Fruit fly (Drosophila melanogaster) whole organism, embryonic: Measurements from ENCODE around the gene CG33969.

Experiments
- CG10147 ChIP-seq: fragments of 200-800 bp; sonication (Bioruptor generic); optimal IDR thresholded peaks from 2 replicates; lab custom pipeline; 2019; ENCODE audit warnings: missing biosample characterization, mild to moderate bottlenecking, missing genetic modification characterization, moderate library complexity
- CG1024 ChIP-seq: fragments of 200-800 bp; sonication (Bioruptor generic); IDR thresholded peaks from 2 replicates; pipeline ENCODE4 v1.3.6; 2022; ENCODE audit warnings: missing biosample characterization, missing genetic modification characterization
- CG10274 ChIP-seq: fragments of 200-800 bp; sonication (Bioruptor generic); optimal IDR thresholded peaks from 3 replicates; lab custom pipeline; 2017; ENCODE audit warnings: missing biosample characterization, mild to moderate bottlenecking, missing genetic modification characterization
- CG10654 ChIP-seq: fragments of 200-800 bp; sonication (Bioruptor generic); optimal IDR thresholded peaks from 2 replicates; lab custom pipeline; 2016; ENCODE audit warnings: missing biosample characterization, missing genetic modification characterization
- CG12219 ChIP-seq: fragments of 200-800 bp; sonication (Bioruptor generic); optimal IDR thresholded peaks from 3 replicates; lab custom pipeline; 2018; ENCODE audit warnings: missing biosample characterization, mild to moderate bottlenecking, missing genetic modification characterization
- CG12391 ChIP-seq: fragments of 200-800 bp; sonication (Bioruptor generic); optimal IDR thresholded peaks from 3 replicates; lab custom pipeline; 2018; ENCODE audit warnings: missing biosample characterization, mild to moderate bottlenecking, missing genetic modification characterization, moderate library complexity
- CG12744 ChIP-seq: fragments of 200-800 bp; sonication (Bioruptor generic); optimal IDR thresholded peaks from 2 replicates; lab custom pipeline; 2016; ENCODE audit warnings: missing biosample characterization, missing genetic modification characterization
- CG12769 ChIP-seq: fragments of 200-800 bp; sonication (Bioruptor generic); optimal IDR thresholded peaks from 2 replicates; lab custom pipeline; 2019; ENCODE audit warnings: missing biosample characterization, mild to moderate bottlenecking, missing genetic modification characterization, moderate library complexity
- CG14667 ChIP-seq: fragments of 200-800 bp; sonication (Bioruptor generic); IDR thresholded peaks from 2 replicates; pipeline ENCODE4 v1.3.6; 2022; ENCODE audit warnings: missing biosample characterization, missing genetic modification characterization
- CG1529 ChIP-seq: fragments of 200-800 bp; sonication (Bioruptor generic); optimal IDR thresholded peaks from 3 replicates; lab custom pipeline; 2018; ENCODE audit warnings: missing biosample characterization, missing genetic modification characterization
- CG16863 ChIP-seq: fragments of 200-800 bp; sonication (Bioruptor generic); optimal IDR thresholded peaks from 3 replicates; lab custom pipeline; 2016; ENCODE audit warnings: missing biosample characterization, missing genetic modification characterization
- CG17568 ChIP-seq: fragments of 200-800 bp; sonication (Bioruptor generic); optimal IDR thresholded peaks from 2 replicates; lab custom pipeline; 2018; ENCODE audit warnings: missing biosample characterization, mild to moderate bottlenecking, missing genetic modification characterization, moderate library complexity
- CG18476 ChIP-seq: fragments of 200-800 bp; sonication (Bioruptor generic); optimal IDR thresholded peaks from 2 replicates; lab custom pipeline; 2016; ENCODE audit warnings: missing biosample characterization, mild to moderate bottlenecking, missing genetic modification characterization
- CG2202 ChIP-seq: fragments of 200-800 bp; sonication (Bioruptor generic); optimal IDR thresholded peaks from 2 replicates; lab custom pipeline; 2018; ENCODE audit warnings: missing biosample characterization, mild to moderate bottlenecking, missing genetic modification characterization
- CG2875 ChIP-seq: fragments of 200-800 bp; sonication (Bioruptor generic); optimal IDR thresholded peaks from 2 replicates; lab custom pipeline; 2017; ENCODE audit warnings: missing biosample characterization, mild to moderate bottlenecking, missing genetic modification characterization, missing genetic modification reagents
- CG2889 ChIP-seq: fragments of 200-800 bp; sonication (Bioruptor generic); IDR thresholded peaks from 3 replicates; pipeline ENCODE4 v1.3.6; 2022; ENCODE audit warnings: missing biosample characterization, missing genetic modification characterization
- CG3163 ChIP-seq: fragments of 200-800 bp; sonication (Bioruptor generic); optimal IDR thresholded peaks from 3 replicates; lab custom pipeline; 2016; ENCODE audit warnings: missing biosample characterization, missing genetic modification characterization
- CG32767 ChIP-seq: fragments of 200-800 bp; sonication (Bioruptor generic); IDR thresholded peaks from 2 replicates; pipeline ENCODE4 v1.3.6; 2022; ENCODE audit warnings: missing biosample characterization, missing genetic modification characterization
- CG3281 ChIP-seq: fragments of 200-800 bp; sonication (Bioruptor generic); optimal IDR thresholded peaks from 3 replicates; lab custom pipeline; 2017; ENCODE audit warnings: missing biosample characterization, mild to moderate bottlenecking, missing genetic modification characterization
- CG6683 ChIP-seq: fragments of 200-800 bp; sonication (Bioruptor generic); optimal IDR thresholded peaks from 2 replicates; lab custom pipeline; 2017; ENCODE audit warnings: missing biosample characterization, mild to moderate bottlenecking, missing genetic modification characterization, missing genetic modification reagents
- CG7271 ChIP-seq: fragments of 200-800 bp; sonication (Bioruptor generic); optimal IDR thresholded peaks from 2 replicates; lab custom pipeline; 2018; ENCODE audit warnings: missing biosample characterization, mild to moderate bottlenecking, missing genetic modification characterization, moderate library complexity
- CG7357 ChIP-seq: fragments of 200-800 bp; sonication (Bioruptor generic); IDR thresholded peaks from 3 replicates; pipeline ENCODE4 v1.3.6; 2022; ENCODE audit warnings: missing biosample characterization, missing genetic modification characterization
- CG8359 ChIP-seq: fragments of 200-800 bp; sonication (Bioruptor generic); optimal IDR thresholded peaks from 2 replicates; lab custom pipeline; 2017; ENCODE audit warnings: missing biosample characterization, mild to moderate bottlenecking, missing genetic modification characterization, borderline replicate concordance
- CG9727 ChIP-seq: fragments of 200-800 bp; sonication (Bioruptor generic); optimal IDR thresholded peaks from 3 replicates; lab custom pipeline; 2017; ENCODE audit warnings: missing biosample characterization, mild to moderate bottlenecking, missing genetic modification characterization
- Chrac-16 ChIP-seq: fragments of 200-800 bp; sonication (Bioruptor generic); optimal IDR thresholded peaks from 3 replicates; lab custom pipeline; 2016; ENCODE audit warnings: missing biosample characterization, missing genetic modification characterization
- CoRest ChIP-seq: fragments of 200-800 bp; sonication (Bioruptor generic); optimal IDR thresholded peaks from 3 replicates; lab custom pipeline; 2018; ENCODE audit warnings: missing biosample characterization, mild to moderate bottlenecking, missing genetic modification characterization, moderate library complexity
- ERR ChIP-seq: fragments of 200-800 bp; sonication (Bioruptor generic); optimal IDR thresholded peaks from 2 replicates; lab custom pipeline; 2016; ENCODE audit warnings: missing biosample characterization, missing genetic modification characterization
- HmgZ ChIP-seq: fragments of 200-800 bp; sonication (Bioruptor generic); optimal IDR thresholded peaks from 2 replicates; lab custom pipeline; 2018; ENCODE audit warnings: missing biosample characterization, mild to moderate bottlenecking, missing genetic modification characterization
- Hmr ChIP-seq: fragments of 200-800 bp; sonication (Bioruptor generic); optimal IDR thresholded peaks from 3 replicates; lab custom pipeline; 2017; ENCODE audit warnings: mild to moderate bottlenecking, missing biosample characterization, missing genetic modification reagents, missing genetic modification characterization
- Jarid2 ChIP-seq: fragments of 200-800 bp; sonication (Bioruptor generic); optimal IDR thresholded peaks from 3 replicates; lab custom pipeline; 2017; ENCODE audit warnings: mild to moderate bottlenecking, missing biosample characterization, missing genetic modification reagents, missing genetic modification characterization
- Rfx ChIP-seq: fragments of 200-800 bp; sonication (Bioruptor generic); IDR thresholded peaks from 2 replicates; pipeline ENCODE4 v1.3.6; 2022; ENCODE audit warnings: missing biosample characterization, missing genetic modification characterization
- Six4 ChIP-seq: fragments of 200-800 bp; sonication (Bioruptor generic); optimal IDR thresholded peaks from 2 replicates; lab custom pipeline; 2016; ENCODE audit warnings: missing biosample characterization, missing genetic modification characterization
- Ssrp ChIP-seq: fragments of 200-800 bp; sonication (Bioruptor generic); optimal IDR thresholded peaks from 2 replicates; lab custom pipeline; 2018; ENCODE audit warnings: missing biosample characterization, mild to moderate bottlenecking, missing genetic modification characterization, moderate library complexity
- bbx ChIP-seq: fragments of 200-800 bp; sonication (Bioruptor generic); IDR thresholded peaks from 2 replicates; pipeline ENCODE4 v1.3.6; 2022; ENCODE audit warnings: missing biosample characterization, missing genetic modification characterization; ENCODE audit not compliant: partially characterized antibody
- bcd ChIP-seq: fragments of 200-800 bp; sonication (Bioruptor generic); optimal IDR thresholded peaks from 2 replicates; lab custom pipeline; 2017; ENCODE audit warnings: missing biosample characterization, mild to moderate bottlenecking, missing genetic modification characterization
- bsh ChIP-seq, 2 experiments: fragments of 200-800 bp; sonication (Bioruptor generic); optimal IDR thresholded peaks; 2 replicates each; lab custom pipeline; 2017 to 2018; ENCODE audit warnings: mild to moderate bottlenecking in 2 of 2, missing biosample characterization in 2 of 2, missing genetic modification characterization in 2 of 2, moderate library complexity in 1 of 2
- caup ChIP-seq: fragments of 200-800 bp; sonication (Bioruptor generic); optimal IDR thresholded peaks from 3 replicates; lab custom pipeline; 2017; ENCODE audit warnings: missing biosample characterization, mild to moderate bottlenecking, missing genetic modification characterization, moderate library complexity; ENCODE audit not compliant: severe bottlenecking
- danr ChIP-seq: fragments of 200-800 bp; sonication (Bioruptor generic); IDR thresholded peaks from 2 replicates; pipeline ENCODE4 v1.3.6; 2022; ENCODE audit warnings: missing biosample characterization, missing genetic modification characterization
- fd96Cb ChIP-seq: fragments of 200-800 bp; sonication (Bioruptor generic); optimal IDR thresholded peaks from 2 replicates; lab custom pipeline; 2018; ENCODE audit warnings: missing biosample characterization, mild to moderate bottlenecking, missing genetic modification characterization, moderate library complexity
- gt ChIP-seq: fragments of 200-800 bp; sonication (Bioruptor generic); IDR thresholded peaks from 2 replicates; pipeline ENCODE4 v1.3.6; 2022; ENCODE audit warnings: missing biosample characterization, missing genetic modification characterization
- lilli ChIP-seq: fragments of 200-800 bp; sonication (Bioruptor generic); optimal IDR thresholded peaks from 3 replicates; lab custom pipeline; 2016; ENCODE audit warnings: missing biosample characterization, missing genetic modification characterization
- nau ChIP-seq: fragments of 200-800 bp; sonication (Bioruptor generic); optimal IDR thresholded peaks from 3 replicates; lab custom pipeline; 2017; ENCODE audit warnings: missing biosample characterization, mild to moderate bottlenecking, missing genetic modification characterization, missing genetic modification reagents
- nmo ChIP-seq: fragments of 200-800 bp; sonication (Bioruptor generic); optimal IDR thresholded peaks from 2 replicates; lab custom pipeline; 2018; ENCODE audit warnings: missing biosample characterization, mild to moderate bottlenecking, missing genetic modification characterization, moderate library complexity
- nom ChIP-seq: fragments of 200-800 bp; sonication (Bioruptor generic); optimal IDR thresholded peaks from 2 replicates; lab custom pipeline; 2017; ENCODE audit warnings: missing biosample characterization, missing genetic modification characterization, mild to moderate bottlenecking, moderate library complexity, missing genetic modification reagents
- psq ChIP-seq: fragments of 200-800 bp; sonication (Bioruptor generic); optimal IDR thresholded peaks from 2 replicates; lab custom pipeline; 2017; ENCODE audit warnings: missing biosample characterization, missing genetic modification characterization
- ranshi ChIP-seq: fragments of 200-800 bp; sonication (Bioruptor generic); IDR thresholded peaks from 2 replicates; pipeline ENCODE4 v1.3.6; 2022; ENCODE audit warnings: missing biosample characterization, missing genetic modification characterization
- shn ChIP-seq: fragments of 200-800 bp; sonication (Bioruptor generic); optimal IDR thresholded peaks from 3 replicates; lab custom pipeline; 2016; ENCODE audit warnings: missing biosample characterization, missing genetic modification characterization
- so ChIP-seq: fragments of 200-800 bp; sonication (Bioruptor generic); IDR thresholded peaks from 3 replicates; pipeline ENCODE4 v1.3.6; 2022; ENCODE audit warnings: missing biosample characterization, missing genetic modification characterization
- stc ChIP-seq: fragments of 200-800 bp; sonication (Bioruptor generic); IDR thresholded peaks from 2 replicates; pipeline ENCODE4 v1.3.6; 2022; ENCODE audit warnings: missing biosample characterization, missing genetic modification characterization
- toy ChIP-seq: fragments of 200-800 bp; sonication (Bioruptor generic); IDR thresholded peaks from 2 replicates; pipeline ENCODE4 v1.3.6; 2022; ENCODE audit warnings: missing biosample characterization, missing genetic modification characterization
- tup ChIP-seq: fragments of 200-800 bp; sonication (Bioruptor generic); optimal IDR thresholded peaks from 2 replicates; lab custom pipeline; 2016; ENCODE audit warnings: missing biosample characterization, mild to moderate bottlenecking, missing genetic modification characterization, moderate library complexity

Gene CG33969

dm6 chr3L:20385969-20386370 lies 7.4 kb downstream of the CG33969 start (continued):
- TF ChIP-seq CG2889 (no peak), nmo (GFP tag; lab: Kevin White, UChicago) (no peak), Rfx (GFP tag; lab: Robert Waterston, UW) (0 out of 2 replicates have a peak, but pooled peaks have one; percentile 27), fd96Cb (tag; lab: Kevin White, UChicago) (no peak), CG2875 (GFP tag; lab: Kevin White, UChicago) (no peak), CG12219 (GFP tag; lab: Kevin White, UChicago) (no peak), so (GFP tag; lab: Robert Waterston, UW) (no peak), CG1529 (GFP tag; lab: Kevin White, UChicago) (no peak), CoRest (tag; lab: Kevin White, UChicago) (no peak), Six4 (GFP tag; lab: Kevin White, UChicago) (no peak), CG10147 (GFP tag; lab: Kevin White, UChicago) (peak; percentile 17), tup (no peak), CG3281 (GFP tag; lab: Kevin White, UChicago) (no peak), toy (GFP tag; lab: Robert Waterston, UW) (no peak), CG10274 (GFP tag; lab: Kevin White, UChicago) (no peak), lilli (GFP tag; lab: Kevin White, UChicago) (no peak), HmgZ (tag; lab: Kevin White, UChicago) (no peak), nau (no peak), psq (GFP tag; lab: Kevin White, UChicago) (no peak), CG10654 (GFP tag; lab: Kevin White, UChicago) (no peak), CG18476 (no peak), CG8359 (GFP tag; lab: Kevin White, UChicago) (no peak), CG9727 (GFP tag; lab: Kevin White, UChicago) (no peak), shn (GFP tag; lab: Kevin White, UChicago) (no peak), CG7271 (tag; lab: Kevin White, UChicago) (no peak), Ssrp (tag; lab: Kevin White, UChicago) (no peak), Hmr (GFP tag; lab: Kevin White, UChicago) (peak; percentile 23), danr (GFP tag; lab: Robert Waterston, UW) (no peak), CG17568 (GFP tag; lab: Kevin White, UChicago) (no peak), Chrac-16 (no peak), nom (GFP tag; lab: Kevin White, UChicago) (no peak), stc (GFP tag; lab: Robert Waterston, UW) (no peak), CG12391 (tag; lab: Kevin White, UChicago) (no peak), CG12744 (GFP tag; lab: Kevin White, UChicago) (no peak), gt (GFP tag; lab: Robert Waterston, UW) (no peak), caup (GFP tag; lab: Kevin White, UChicago) (no peak), CG2202 (tag; lab: Kevin White, UChicago) (no peak), bbx (GFP tag; lab: Robert Waterston, UW) (no peak), bcd (GFP tag; lab: Kevin White, UChicago) (no peak), CG6683 (GFP tag; lab: Kevin White, UChicago) (no peak), CG12769 (tag; lab: Kevin White, UChicago) (peak; percentile 81), ERR (GFP tag; lab: Kevin White, UChicago) (no peak), Jarid2 (no peak), bsh (GFP tag; optimal IDR thresholded peaks at IDR 0.05; lab: Kevin White, UChicago) (no peak), ranshi (GFP tag; lab: Robert Waterston, UW) (0 out of 2 replicates have a peak, but pooled peaks have one; percentile 14), CG1024 (no peak), CG7357 (no peak), CG3163 (GFP tag; lab: Kevin White, UChicago) (no peak), CG32767 (GFP tag; lab: Robert Waterston, UW) (no peak), CG16863 (GFP tag; lab: Kevin White, UChicago) (no peak), CG14667 (GFP tag; lab: Robert Waterston, UW) (no peak)
